Fruit fly (Drosophila melanogaster) whole organism, adult: ENCODE results near the gene CG18731.

ENCODE experiments used
- CG1620 ChIP-seq: fragments of 200-800 bp; sonication (Bioruptor generic); optimal IDR thresholded peaks from 2 replicates; lab custom pipeline; 2016; ENCODE audit warnings: missing biosample characterization, missing genetic modification characterization
- cnc ChIP-seq, 2 experiments: fragments of >200 bp; optimal IDR thresholded peaks; 2 replicates each; lab custom pipeline; 2017
- kay ChIP-seq: fragments of 200-800 bp; sonication (Bioruptor generic); peaks from one replicate; lab custom pipeline; 2016; ENCODE audit warnings: missing biosample characterization, missing genetic modification characterization, borderline replicate concordance
- pad ChIP-seq: fragments of 200-800 bp; sonication (Bioruptor generic); optimal IDR thresholded peaks from 3 replicates; lab custom pipeline; 2017; ENCODE audit warnings: missing biosample characterization, missing genetic modification characterization, mild to moderate bottlenecking, moderate library complexity, missing genetic modification reagents
- toe ChIP-seq: fragments of 200-800 bp; sonication (Bioruptor generic); optimal IDR thresholded peaks from 2 replicates; lab custom pipeline; 2016; ENCODE audit warnings: missing biosample characterization, missing genetic modification characterization

- TF ChIP-seq pad (GFP tag; lab: Kevin White, UChicago) (peak; percentile 73), kay (GFP tag; lab: Kevin White, UChicago) (no peak), toe (GFP tag; lab: Kevin White, UChicago) (no peak), CG1620 (GFP tag; lab: Kevin White, UChicago) (no peak), cnc (optimal IDR thresholded peaks at IDR 0.05; lab: Kevin White, UChicago) (no peak)
Measured at dm6 chr3R:29772795-29773331, 48.0 kb downstream of the CG18731 start.
